Worm (Caenorhabditis elegans) whole organism, L4/young adult: ENCODE results near the gene chtb-3.

Experiments used
- W03F9.2 ChIP-seq: fragments of 150-350 bp; optimal IDR thresholded peaks from 2 replicates; lab custom pipeline; 2014; ENCODE audit warnings: missing biosample characterization, missing genetic modification characterization
- dao-5 ChIP-seq: sonication (generic microtip); optimal IDR thresholded peaks from 2 replicates; lab custom pipeline; 2016; ENCODE audit warnings: missing genotype, missing genetic modification characterization, moderate library complexity, missing compliant biosample characterization

ce11 chrX:6278296-6278695 is 41.1 kb downstream of the chtb-3 start:
- no peak for TF ChIP-seq W03F9.2
- no peak for TF ChIP-seq dao-5
